Worm (Caenorhabditis elegans): ENCODE results near the gene cest-2.3.
A peak's percentile ranks its signal among the peaks of the same experiment; 100 is the strongest.

Gene cest-2.3

DNA sequence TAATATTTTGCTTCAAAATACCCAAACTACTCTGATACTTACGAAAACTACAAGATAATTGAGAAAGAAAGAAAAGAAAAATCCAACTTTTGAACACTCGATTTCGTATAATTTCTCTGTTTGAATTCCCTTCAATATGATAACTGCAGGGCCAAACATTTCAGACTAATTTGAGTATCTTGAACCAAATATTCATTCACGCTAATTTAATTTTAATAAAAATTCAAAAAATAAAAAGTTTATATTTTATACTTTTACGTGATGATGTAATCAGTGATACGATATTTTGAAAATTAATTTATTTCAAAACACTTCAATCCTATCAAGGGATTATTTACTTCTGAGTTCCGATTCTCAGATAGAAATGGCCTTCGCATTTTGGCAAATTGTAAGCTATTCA is 2.8 kb downstream of the cest-2.3 start, which contains the start of gene ZC376.8:
ZC376.8 (plus strand) TSS at position 301 of the 400 bp plus-strand sequence.
- TF ChIP-seq lin-11 (tag; optimal IDR thresholded peaks at IDR 0.05) = no peak
- TF ChIP-seq peb-1 (tag; optimal IDR thresholded peaks at IDR 0.05) = no peak
- no peak for TF ChIP-seq C34F6.9 (tag; optimal IDR thresholded peaks at IDR 0.05)
- TF ChIP-seq lin-13 (GFP tag; optimal IDR thresholded peaks at IDR 0.05) = no peak

DNA sequence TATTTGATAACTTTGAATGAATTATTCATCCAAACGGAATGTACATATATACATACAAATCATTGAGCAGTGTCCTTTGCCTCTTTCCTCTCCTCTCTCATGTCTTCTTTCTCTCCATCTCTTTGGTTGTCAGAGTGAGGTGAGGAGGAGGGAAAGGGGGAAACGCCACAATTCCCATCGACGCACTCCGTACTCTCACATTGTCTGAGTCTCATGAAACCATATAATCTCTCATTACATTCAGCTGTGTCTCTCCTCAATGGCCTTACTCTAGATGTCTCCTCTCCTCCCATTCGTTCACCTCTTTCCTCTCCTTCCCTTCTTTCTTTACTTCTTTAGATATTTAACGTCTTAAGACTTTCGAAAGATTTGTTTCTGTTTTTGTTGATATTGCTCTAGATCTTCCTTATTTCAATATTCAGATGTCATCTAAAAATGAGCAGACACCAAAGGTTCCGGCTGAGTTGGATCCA is 5.1 kb downstream of the cest-2.3 start, which contains the start of gene ceh-74:
ceh-74 (plus strand) TSS at position 423 of the 473 bp plus-strand sequence.
- TF ChIP-seq sem-4 (tag; optimal IDR thresholded peaks at IDR 0.05) = no peak
- no peak for TF ChIP-seq nhr-237 (tag; optimal IDR thresholded peaks at IDR 0.05)
- TF ChIP-seq lin-13 (GFP tag; optimal IDR thresholded peaks at IDR 0.05) = no peak
- no peak for TF ChIP-seq nhr-21 (tag; optimal IDR thresholded peaks at IDR 0.05)
- TF ChIP-seq unc-39 (tag; optimal IDR thresholded peaks at IDR 0.05) = no peak
- TF ChIP-seq sma-9 (GFP tag; optimal IDR thresholded peaks at IDR 0.05) = peak; percentile 7
- no peak for TF ChIP-seq sma-9 (tag; optimal IDR thresholded peaks at IDR 0.05)
- no peak for TF ChIP-seq ceh-16 (tag; optimal IDR thresholded peaks at IDR 0.05)
- no peak for TF ChIP-seq nhr-10 (tag; optimal IDR thresholded peaks at IDR 0.05)
- no peak for TF ChIP-seq snpc-4 (tag; optimal IDR thresholded peaks at IDR 0.05)
- no peak for TF ChIP-seq lin-39 (tag; optimal IDR thresholded peaks at IDR 0.05)
- TF ChIP-seq Y55F3AM.14 (GFP tag; optimal IDR thresholded peaks at IDR 0.05) = no peak
- no peak for TF ChIP-seq R02D3.7 (tag; optimal IDR thresholded peaks at IDR 0.05)
- no peak for TF ChIP-seq nhr-25 (tag; optimal IDR thresholded peaks at IDR 0.05)
- no peak for TF ChIP-seq mdl-1 (tag; optimal IDR thresholded peaks at IDR 0.05)
- TF ChIP-seq gmeb-1 (tag; optimal IDR thresholded peaks at IDR 0.05) = no peak
- peak; percentile 50 for TF ChIP-seq nhr-129 (tag; optimal IDR thresholded peaks at IDR 0.05)
- no peak for TF ChIP-seq mbf-1 (tag; optimal IDR thresholded peaks at IDR 0.05)
- TF ChIP-seq lsy-2 (tag; optimal IDR thresholded peaks at IDR 0.05) = no peak
- TF ChIP-seq elt-1 (tag; optimal IDR thresholded peaks at IDR 0.05) = no peak
- TF ChIP-seq unc-62 (GFP tag; optimal IDR thresholded peaks at IDR 0.05) = no peak
- peak; percentile 61 for TF ChIP-seq C34F6.9 (tag; optimal IDR thresholded peaks at IDR 0.05)
- peak; percentile 16 for TF ChIP-seq F13H6.1 (tag; optimal IDR thresholded peaks at IDR 0.05)
- no peak for TF ChIP-seq alr-1 (tag; optimal IDR thresholded peaks at IDR 0.05)

DNA sequence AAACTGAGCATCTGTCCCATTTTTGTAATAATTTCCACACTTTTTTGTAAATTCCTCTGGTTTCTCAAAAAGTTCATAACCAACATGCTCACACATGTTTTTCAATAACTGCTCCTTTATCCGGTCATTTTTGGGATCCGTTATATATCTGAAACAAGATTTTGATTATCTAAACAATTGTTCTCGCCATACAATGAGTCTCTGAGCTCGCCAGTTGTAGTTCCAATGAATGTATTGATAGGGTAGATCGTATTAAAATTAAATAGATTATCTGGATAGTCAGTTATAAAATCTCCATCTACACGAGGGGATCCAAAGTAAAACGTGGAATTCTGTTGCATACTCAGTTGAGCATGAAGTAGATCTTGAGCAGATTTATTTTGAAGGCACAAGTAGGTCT is 6.2 kb downstream of the cest-2.3 start:
- TF ChIP-seq F13H6.1 (tag; optimal IDR thresholded peaks at IDR 0.05) (no peak), nhr-129 (tag; optimal IDR thresholded peaks at IDR 0.05) (no peak), ztf-4 (tag; optimal IDR thresholded peaks at IDR 0.05) (no peak), Y55F3AM.14 (GFP tag; optimal IDR thresholded peaks at IDR 0.05) (no peak), aly-2 (tag; optimal IDR thresholded peaks at IDR 0.05) (no peak), ztf-11 (tag; optimal IDR thresholded peaks at IDR 0.05) (no peak), crh-2 (tag; optimal IDR thresholded peaks at IDR 0.05) (no peak), elt-3 (tag; optimal IDR thresholded peaks at IDR 0.05) (no peak)

- TF ChIP-seq nhr-6 (tag; optimal IDR thresholded peaks at IDR 0.05) (no peak), fos-1 (tag; optimal IDR thresholded peaks at IDR 0.05) (peak; percentile 59), blmp-1 (tag; optimal IDR thresholded peaks at IDR 0.05; ENCODE audit: insufficient read depth) (no peak), crh-2 (tag; optimal IDR thresholded peaks at IDR 0.05) (no peak), elt-1 (tag; optimal IDR thresholded peaks at IDR 0.05) (no peak), nhr-12 (tag; optimal IDR thresholded peaks at IDR 0.05) (no peak)
Measured at ce11 chrV:14175216-14175615, 7.5 kb downstream of the cest-2.3 start, which contains the start of gene cest-2.2. TSS of gene cest-2.2 (minus strand) at chrV:14175355.

DNA sequence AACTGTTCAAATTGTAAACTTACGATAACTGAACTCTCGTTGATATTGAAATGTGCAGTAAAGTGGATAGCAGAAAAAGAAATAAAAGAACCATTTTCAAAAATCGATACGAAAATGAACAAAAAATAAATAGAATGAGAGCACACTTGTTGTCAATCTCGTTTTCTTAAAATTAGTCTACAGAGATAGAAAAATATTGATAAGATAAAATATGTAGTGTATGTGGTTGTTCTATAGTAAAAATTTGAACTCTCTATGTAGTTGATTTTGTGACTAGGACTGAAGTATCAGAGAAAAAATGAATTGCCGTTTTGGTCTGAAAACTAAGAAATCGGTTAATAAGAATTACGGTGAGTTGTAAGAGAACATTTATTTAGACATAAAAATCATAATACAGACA is 11.5 kb downstream of the cest-2.3 start, which contains the start of gene cest-2.1:
cest-2.1 (minus strand) TSS at position 198 of the 400 bp plus-strand sequence.
- TF ChIP-seq aly-2 (tag; optimal IDR thresholded peaks at IDR 0.05) (no peak), unc-55 (GFP tag; optimal IDR thresholded peaks at IDR 0.05) (no peak), mdl-1 (tag; optimal IDR thresholded peaks at IDR 0.05) (no peak), nhr-6 (tag; optimal IDR thresholded peaks at IDR 0.05) (no peak), nhr-77 (tag; optimal IDR thresholded peaks at IDR 0.05) (no peak), nhr-11 (tag; optimal IDR thresholded peaks at IDR 0.05) (no peak), nhr-21 (tag; optimal IDR thresholded peaks at IDR 0.05) (no peak), ama-1 (optimal IDR thresholded peaks at IDR 0.05) (no peak), sma-9 (GFP tag; optimal IDR thresholded peaks at IDR 0.05) (no peak), sma-9 (tag; optimal IDR thresholded peaks at IDR 0.05) (no peak), sem-4 (tag; optimal IDR thresholded peaks at IDR 0.05) (no peak)

Data from whole organism, L2 larva.